Fruit fly (Drosophila melanogaster) whole organism, embryonic: Measurements from ENCODE around the gene CG8837.

Source experiments
- Aef1 ChIP-seq: fragments of 200-800 bp; sonication (Bioruptor generic); IDR thresholded peaks from 3 replicates; pipeline ENCODE4 v1.3.6; 2022; ENCODE audit warnings: missing biosample characterization, missing genetic modification characterization
- CG10321 ChIP-seq: fragments of 200-800 bp; sonication (Bioruptor generic); IDR thresholded peaks from 2 replicates; pipeline ENCODE4 v1.3.6; 2022; ENCODE audit warnings: missing biosample characterization, missing genetic modification characterization
- CG10462 ChIP-seq: fragments of 200-800 bp; sonication (Bioruptor generic); optimal IDR thresholded peaks from 2 replicates; lab custom pipeline; 2016; ENCODE audit warnings: missing biosample characterization, missing genetic modification characterization
- CG10543 ChIP-seq: fragments of 200-800 bp; sonication (Bioruptor generic); optimal IDR thresholded peaks from 3 replicates; lab custom pipeline; 2017; ENCODE audit warnings: missing biosample characterization, mild to moderate bottlenecking, missing genetic modification characterization, moderate library complexity
- CG10959 ChIP-seq: fragments of 200-800 bp; sonication (Bioruptor generic); IDR thresholded peaks from 2 replicates; pipeline ENCODE4 v1.3.6; 2022; ENCODE audit warnings: missing biosample characterization, missing genetic modification characterization
- CG11723 ChIP-seq: fragments of 200-800 bp; sonication (Bioruptor generic); optimal IDR thresholded peaks from 2 replicates; lab custom pipeline; 2017; ENCODE audit warnings: missing biosample characterization, mild to moderate bottlenecking, missing genetic modification characterization
- CG12769 ChIP-seq: fragments of 200-800 bp; sonication (Bioruptor generic); optimal IDR thresholded peaks from 2 replicates; lab custom pipeline; 2019; ENCODE audit warnings: missing biosample characterization, mild to moderate bottlenecking, missing genetic modification characterization, moderate library complexity
- CG13624 ChIP-seq: fragments of 200-800 bp; sonication (Bioruptor generic); optimal IDR thresholded peaks from 2 replicates; lab custom pipeline; 2016; ENCODE audit warnings: missing biosample characterization, missing genetic modification characterization
- CG1602 ChIP-seq: fragments of 200-800 bp; sonication (Bioruptor generic); optimal IDR thresholded peaks from 3 replicates; lab custom pipeline; 2016; ENCODE audit warnings: missing biosample characterization, missing genetic modification characterization
- CG18262 ChIP-seq: fragments of 200-800 bp; optimal IDR thresholded peaks from 3 replicates; lab custom pipeline; 2019; ENCODE audit warnings: missing biosample characterization, mild to moderate bottlenecking, missing genetic modification characterization, moderate library complexity
- CG1832 ChIP-seq: fragments of 200-800 bp; sonication (Bioruptor generic); optimal IDR thresholded peaks from 2 replicates; lab custom pipeline; 2017; ENCODE audit warnings: missing biosample characterization, mild to moderate bottlenecking, missing genetic modification characterization, inconsistent platforms
- CG31365 ChIP-seq: fragments of 200-800 bp; sonication (Bioruptor generic); optimal IDR thresholded peaks from 2 replicates; lab custom pipeline; 2018; ENCODE audit warnings: missing biosample characterization, mild to moderate bottlenecking, missing genetic modification characterization
- CG3281 ChIP-seq: fragments of 200-800 bp; sonication (Bioruptor generic); optimal IDR thresholded peaks from 3 replicates; lab custom pipeline; 2017; ENCODE audit warnings: missing biosample characterization, mild to moderate bottlenecking, missing genetic modification characterization
- CG34224 ChIP-seq: fragments of 200-800 bp; sonication (Bioruptor generic); IDR thresholded peaks from 3 replicates; pipeline ENCODE4 v1.3.6; 2022; ENCODE audit warnings: missing biosample characterization, missing genetic modification characterization; ENCODE audit not compliant: partially characterized antibody
- CG3838 ChIP-seq: fragments of 200-800 bp; sonication (Bioruptor generic); optimal IDR thresholded peaks from 3 replicates; lab custom pipeline; 2016; ENCODE audit warnings: missing biosample characterization, missing genetic modification characterization
- CG5953 ChIP-seq: fragments of 200-800 bp; sonication (Bioruptor generic); IDR thresholded peaks from 2 replicates; pipeline ENCODE4 v1.3.6; 2022; ENCODE audit warnings: missing biosample characterization, missing genetic modification characterization
- CG7745 ChIP-seq: fragments of 200-800 bp; sonication (Bioruptor generic); optimal IDR thresholded peaks from 2 replicates; lab custom pipeline; 2018; ENCODE audit warnings: missing biosample characterization, mild to moderate bottlenecking, missing genetic modification characterization, moderate library complexity
- CG9817 ChIP-seq: fragments of 200-800 bp; sonication (Bioruptor generic); optimal IDR thresholded peaks from 2 replicates; lab custom pipeline; 2018; ENCODE audit warnings: missing biosample characterization, mild to moderate bottlenecking, missing genetic modification characterization, moderate library complexity
- Camta ChIP-seq: fragments of 200-800 bp; sonication (Bioruptor generic); optimal IDR thresholded peaks from 2 replicates; lab custom pipeline; 2016; ENCODE audit warnings: missing biosample characterization, missing genetic modification characterization
- Dad ChIP-seq: fragments of 200-800 bp; sonication (Bioruptor generic); optimal IDR thresholded peaks from 3 replicates; lab custom pipeline; 2016; ENCODE audit warnings: missing biosample characterization, missing genetic modification characterization
- Drgx ChIP-seq: fragments of 200-800 bp; sonication (Bioruptor generic); IDR thresholded peaks from 2 replicates; pipeline ENCODE4 v1.3.6; 2022; ENCODE audit warnings: missing biosample characterization, missing genetic modification characterization
- Elba2 ChIP-seq: fragments of 200-800 bp; sonication (Bioruptor generic); optimal IDR thresholded peaks from 3 replicates; lab custom pipeline; 2016; ENCODE audit warnings: missing biosample characterization, missing genetic modification characterization
- Ets65A ChIP-seq: fragments of 200-800 bp; sonication (Bioruptor generic); peaks from one replicate; lab custom pipeline; 2016; ENCODE audit warnings: missing biosample characterization, missing genetic modification characterization
- Gsc ChIP-seq: fragments of 200-800 bp; sonication (Bioruptor generic); IDR thresholded peaks from 2 replicates; pipeline ENCODE4 v1.3.6; 2022; ENCODE audit warnings: missing biosample characterization, missing genetic modification characterization
- H15 ChIP-seq: fragments of 200-800 bp; sonication (Bioruptor generic); IDR thresholded peaks from 3 replicates; pipeline ENCODE4 v1.3.6; 2022; ENCODE audit warnings: missing biosample characterization, missing genetic modification characterization
- Hr78 ChIP-seq, 2 experiments: fragments of 200-800 bp in 1 of 2; fragments of >200 bp in 1 of 2; sonication (Bioruptor generic) in 1 of 2; optimal IDR thresholded peaks; 2 replicates each; lab custom pipeline; 2017 to 2019; ENCODE audit warnings: missing biosample characterization in 2 of 2, missing genetic modification characterization in 2 of 2, mild to moderate bottlenecking in 1 of 2, moderate library complexity in 1 of 2
- Hsf ChIP-seq: fragments of 200-800 bp; sonication (Bioruptor generic); optimal IDR thresholded peaks from 3 replicates; lab custom pipeline; 2016; ENCODE audit warnings: missing biosample characterization, missing genetic modification characterization
- Lim3 ChIP-seq: fragments of 200-800 bp; sonication (Bioruptor generic); IDR thresholded peaks from 2 replicates; pipeline ENCODE4 v1.3.6; 2022; ENCODE audit warnings: missing biosample characterization, missing genetic modification characterization
- Lpt ChIP-seq: fragments of >200 bp; optimal IDR thresholded peaks from 2 replicates; lab custom pipeline; 2018; ENCODE audit warnings: missing biosample characterization, missing genetic modification characterization
- Mad ChIP-seq: fragments of 200-800 bp; sonication (Bioruptor generic); optimal IDR thresholded peaks from 2 replicates; lab custom pipeline; 2016; ENCODE audit warnings: missing biosample characterization, missing genetic modification characterization
- NC2β ChIP-seq: fragments of 200-800 bp; sonication (Bioruptor generic); optimal IDR thresholded peaks from 2 replicates; lab custom pipeline; 2016; ENCODE audit warnings: missing biosample characterization, missing genetic modification characterization
- Opbp ChIP-seq: fragments of 200-800 bp; sonication (Bioruptor generic); IDR thresholded peaks from 3 replicates; pipeline ENCODE4 v1.3.6; 2022; ENCODE audit warnings: missing biosample characterization, missing genetic modification characterization; ENCODE audit not compliant: partially characterized antibody
- PHDP ChIP-seq: fragments of 200-800 bp; sonication (Bioruptor generic); optimal IDR thresholded peaks from 3 replicates; lab custom pipeline; 2018; ENCODE audit warnings: missing biosample characterization, mild to moderate bottlenecking, missing genetic modification characterization, moderate library complexity
- bbx ChIP-seq: fragments of 200-800 bp; sonication (Bioruptor generic); IDR thresholded peaks from 2 replicates; pipeline ENCODE4 v1.3.6; 2022; ENCODE audit warnings: missing biosample characterization, missing genetic modification characterization; ENCODE audit not compliant: partially characterized antibody
- ci ChIP-seq: fragments of 200-800 bp; sonication (Bioruptor generic); IDR thresholded peaks from 3 replicates; pipeline ENCODE4 v1.3.6; 2022; ENCODE audit warnings: missing biosample characterization, missing genetic modification characterization
- danr ChIP-seq: fragments of 200-800 bp; sonication (Bioruptor generic); IDR thresholded peaks from 2 replicates; pipeline ENCODE4 v1.3.6; 2022; ENCODE audit warnings: missing biosample characterization, missing genetic modification characterization
- exex ChIP-seq: fragments of 200-800 bp; sonication (Bioruptor generic); optimal IDR thresholded peaks from 4 replicates; lab custom pipeline; 2018; ENCODE audit warnings: missing biosample characterization, mild to moderate bottlenecking, missing genetic modification characterization, moderate library complexity
- gcm ChIP-seq: fragments of 200-800 bp; sonication (Bioruptor generic); optimal IDR thresholded peaks from 2 replicates; lab custom pipeline; 2019; ENCODE audit warnings: missing biosample characterization, mild to moderate bottlenecking, missing genetic modification characterization, moderate library complexity
- ken ChIP-seq: fragments of 200-800 bp; sonication (Bioruptor generic); IDR thresholded peaks from 3 replicates; pipeline ENCODE4 v1.3.6; 2022; ENCODE audit warnings: missing biosample characterization, missing genetic modification characterization
- kni ChIP-seq: fragments of 200-800 bp; sonication (Bioruptor generic); optimal IDR thresholded peaks from 3 replicates; lab custom pipeline; 2017; ENCODE audit warnings: mild to moderate bottlenecking, missing biosample characterization, missing genetic modification reagents, missing genetic modification characterization
- lmd ChIP-seq: fragments of 200-800 bp; sonication (Bioruptor generic); IDR thresholded peaks from 2 replicates; pipeline ENCODE4 v1.3.6; 2022; ENCODE audit warnings: missing biosample characterization, missing genetic modification characterization
- lov ChIP-seq, 2 experiments: fragments of 200-800 bp in 1 of 2; fragments of >200 bp in 1 of 2; sonication (Bioruptor generic) in 1 of 2; IDR thresholded peaks in 1 of 2; optimal IDR thresholded peaks in 1 of 2; 2 replicates in 1 of 2; 3 replicates in 1 of 2; pipeline versions ENCODE4 v1.3.6 to Lab custom; 2017 to 2022; ENCODE audit warnings: missing biosample characterization in 1 of 2, missing genetic modification characterization in 1 of 2
- luna ChIP-seq: fragments of 200-800 bp; sonication (Bioruptor generic); optimal IDR thresholded peaks from 2 replicates; lab custom pipeline; 2016; ENCODE audit warnings: missing biosample characterization, missing genetic modification characterization
- odd ChIP-seq: fragments of 200-800 bp; sonication (Bioruptor generic); optimal IDR thresholded peaks from 2 replicates; lab custom pipeline; 2017; ENCODE audit warnings: missing biosample characterization, mild to moderate bottlenecking, missing genetic modification characterization
- sob ChIP-seq: fragments of 200-800 bp; sonication (Bioruptor generic); IDR thresholded peaks from 2 replicates; pipeline ENCODE4 v1.3.6; 2022; ENCODE audit warnings: missing biosample characterization, missing genetic modification characterization
- sr ChIP-seq: fragments of 200-800 bp; sonication (Bioruptor generic); IDR thresholded peaks from 3 replicates; pipeline ENCODE4 v1.3.6; 2022; ENCODE audit warnings: missing biosample characterization, missing genetic modification characterization
- sug ChIP-seq: fragments of 200-800 bp; optimal IDR thresholded peaks from 2 replicates; lab custom pipeline; 2019; ENCODE audit warnings: missing biosample characterization, mild to moderate bottlenecking, missing genetic modification characterization, moderate library complexity
- tap ChIP-seq: fragments of 200-800 bp; optimal IDR thresholded peaks from 3 replicates; lab custom pipeline; 2019; ENCODE audit warnings: missing biosample characterization, mild to moderate bottlenecking, missing genetic modification characterization, moderate library complexity
- zfh1 ChIP-seq: fragments of 200-800 bp; sonication (Bioruptor generic); IDR thresholded peaks from 3 replicates; pipeline ENCODE4 v1.3.6; 2022; ENCODE audit warnings: missing biosample characterization, missing genetic modification characterization

The CG8837 gene

DNA sequence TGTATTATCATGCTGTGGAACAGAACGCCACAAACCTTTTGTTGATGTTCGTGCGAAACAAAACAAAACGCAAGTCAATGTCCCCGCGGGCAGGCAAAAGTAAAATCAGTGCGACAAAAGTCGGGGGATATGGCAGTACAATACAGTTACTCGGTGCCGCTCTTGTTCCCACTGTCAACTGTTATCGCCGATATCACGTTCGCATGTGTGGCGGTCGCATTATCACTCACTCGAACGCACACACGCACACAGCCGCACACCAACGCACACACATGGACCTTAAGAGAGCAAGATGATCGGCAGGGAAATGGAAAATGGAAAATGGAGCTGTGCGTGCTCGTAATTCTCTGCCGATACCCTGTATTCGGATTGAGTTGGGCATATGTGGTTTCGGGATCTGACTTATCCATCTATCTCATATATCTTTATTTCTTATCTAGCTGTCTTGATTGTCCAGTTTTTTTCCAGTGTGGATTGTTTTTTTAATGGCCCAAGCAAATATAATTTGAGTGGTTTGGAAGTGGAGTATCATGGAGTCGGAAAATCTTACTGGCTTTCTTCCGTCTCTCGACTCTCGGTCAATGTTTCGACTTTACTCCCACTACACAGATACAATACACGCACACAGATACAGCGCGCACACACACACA, 18.6 kb downstream of the CG8837 start (continued):
- peak; percentile 96 for TF ChIP-seq Ets65A (GFP tag; lab: Kevin White, UChicago)
- peak; percentile 76 for TF ChIP-seq CG10959 (GFP tag; lab: Robert Waterston, UW)
- TF ChIP-seq CG10462 = peak; percentile 72
- peak; percentile 90 for TF ChIP-seq NC2β (GFP tag; lab: Kevin White, UChicago)
- TF ChIP-seq Mad (GFP tag; lab: Kevin White, UChicago) = peak; percentile 72
- peak; percentile 91 for TF ChIP-seq CG18262 (tag; lab: Kevin White, UChicago)
- peak; percentile 65 for TF ChIP-seq danr
- TF ChIP-seq CG5953 (GFP tag; lab: Robert Waterston, UW) = peak; percentile 67
- peak; percentile 81 for TF ChIP-seq lmd
- peak; percentile 94 for TF ChIP-seq ken (GFP tag; lab: Robert Waterston, UW)
- peak; percentile 77 for TF ChIP-seq PHDP (tag; lab: Kevin White, UChicago)
- TF ChIP-seq Lpt (GFP tag; lab: Kevin White, UChicago) = no peak
- peak; percentile 87 for TF ChIP-seq Camta (GFP tag; lab: Kevin White, UChicago)
- TF ChIP-seq Gsc (GFP tag; lab: Robert Waterston, UW) = peak; percentile 77
- TF ChIP-seq Lim3 (GFP tag; lab: Robert Waterston, UW) = no peak
- peak; percentile 87 for TF ChIP-seq Drgx (GFP tag; lab: Robert Waterston, UW)

DNA sequence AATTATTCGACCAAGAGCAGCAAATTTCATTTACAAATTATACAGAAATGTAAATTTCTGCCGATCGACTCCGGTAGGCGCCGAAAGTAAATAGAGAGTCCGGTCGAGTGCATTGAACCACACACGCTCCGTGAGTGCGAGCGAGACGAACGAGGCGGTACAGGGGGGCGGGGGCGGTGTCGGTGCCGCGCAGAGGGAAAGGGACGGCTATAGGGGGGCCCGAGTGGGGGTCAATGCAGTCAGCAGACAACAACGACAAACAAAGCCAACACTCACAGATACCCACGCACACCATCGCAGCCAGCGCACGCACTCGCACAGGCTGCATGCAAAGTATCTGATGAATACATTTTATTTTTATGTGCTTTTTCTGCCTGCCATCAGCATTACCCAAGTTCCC, 19.4 kb downstream of the CG8837 start:
- TF ChIP-seq sr (GFP tag; lab: Robert Waterston, UW) (peak; percentile 87), sug (peak; percentile 55), Opbp (GFP tag; lab: Robert Waterston, UW) (0 out of 3 replicates have a peak, but pooled peaks have one; percentile 36), lov (optimal IDR thresholded peaks at IDR 0.05; lab: Kevin White, UChicago) (no peak), lov (GFP tag; IDR thresholded peaks at IDR 0.05; lab: Robert Waterston, UW) (0 out of 3 replicates have a peak, but pooled peaks have one; percentile 13), bbx (GFP tag; lab: Robert Waterston, UW) (peak; percentile 28; the same call in 1 of the 2 replicates), CG10543 (GFP tag; lab: Kevin White, UChicago) (peak; percentile 16), CG9817 (tag; lab: Kevin White, UChicago) (no peak), Hr78 (GFP tag; optimal IDR thresholded peaks at IDR 0.05; lab: Kevin White, UChicago) (peak in 1 of 2 experiments; percentile 96), Hsf (GFP tag; lab: Kevin White, UChicago) (no peak), luna (GFP tag; lab: Kevin White, UChicago) (no peak), CG13624 (GFP tag; lab: Kevin White, UChicago) (no peak), Aef1 (GFP tag; lab: Robert Waterston, UW) (peak; percentile 38; the same call in 2 of the 3 replicates), CG1832 (GFP tag; lab: Kevin White, UChicago) (peak; percentile 75), H15 (no peak), CG31365 (tag; lab: Kevin White, UChicago) (no peak), CG34224 (GFP tag; lab: Robert Waterston, UW) (no peak), sob (GFP tag; lab: Robert Waterston, UW) (0 out of 2 replicates have a peak, but pooled peaks have one; percentile 40), CG3838 (GFP tag; lab: Kevin White, UChicago) (no peak), danr (no peak), zfh1 (GFP tag; lab: Robert Waterston, UW) (no peak), odd (GFP tag; lab: Kevin White, UChicago) (no peak), CG12769 (peak; percentile 3), gcm (GFP tag; lab: Kevin White, UChicago) (no peak), CG3281 (GFP tag; lab: Kevin White, UChicago) (no peak), Elba2 (no peak), tap (no peak), exex (no peak), CG1602 (GFP tag; lab: Kevin White, UChicago) (no peak), Dad (no peak), kni (peak; percentile 75), CG11723 (GFP tag; lab: Kevin White, UChicago) (no peak), CG10321 (GFP tag; lab: Robert Waterston, UW) (peak; percentile 91), CG7745 (tag; lab: Kevin White, UChicago) (peak; percentile 6), ci (GFP tag; lab: Robert Waterston, UW) (peak; percentile 57; the same call in 2 of the 3 replicates)
